Worm (Caenorhabditis elegans) whole organism, L4/young adult: ENCODE measurements around the gene D1079.1.

ENCODE experiments used
- W03F9.2 ChIP-seq: fragments of 150-350 bp; optimal IDR thresholded peaks from 2 replicates; lab custom pipeline; 2014; ENCODE audit warnings: missing biosample characterization, missing genetic modification characterization
- dao-5 ChIP-seq: sonication (generic microtip); optimal IDR thresholded peaks from 2 replicates; lab custom pipeline; 2016; ENCODE audit warnings: missing genotype, missing genetic modification characterization, moderate library complexity, missing compliant biosample characterization
- him-1 ChIP-seq: sonication (generic microtip); optimal IDR thresholded peaks from 2 replicates; lab custom pipeline; 2016; ENCODE audit warnings: missing genotype, missing genetic modification reagents, missing genetic modification characterization, missing compliant biosample characterization

- TF ChIP-seq him-1 (tag; lab: Kevin White, UChicago) (no peak), W03F9.2 (no peak), dao-5 (tag; lab: Kevin White, UChicago) (no peak)
These were observed 25.3 kb upstream of the D1079.1 start, which contains the start of gene R160.12 for ce11 chrX:4377689-4378088.
